Worm (Caenorhabditis elegans) whole organism, L1 larva: ENCODE data around the gene Y53G8AR.9.

ENCODE experiments used
- C16A3.4 ChIP-seq: fragments of 150-350 bp; optimal IDR thresholded peaks from 2 replicates; lab custom pipeline; 2014; ENCODE audit warnings: missing biosample characterization, missing genetic modification characterization
- C34B4.2 ChIP-seq: sonication (generic microtip); optimal IDR thresholded peaks from 2 replicates; lab custom pipeline; 2017; ENCODE audit warnings: mild to moderate bottlenecking, missing genetic modification characterization, missing compliant biosample characterization
- F16B12.6 ChIP-seq: fragments of 150-350 bp; optimal IDR thresholded peaks from 2 replicates; lab custom pipeline; 2014; ENCODE audit warnings: missing biosample characterization, missing genetic modification characterization
- Y116A8C.19 ChIP-seq: sonication (generic microtip); optimal IDR thresholded peaks from 2 replicates; lab custom pipeline; 2016; ENCODE audit warnings: missing compliant biosample characterization, missing genetic modification characterization, borderline replicate concordance
- aha-1 ChIP-seq: fragments of 150-350 bp; optimal IDR thresholded peaks from 2 replicates; lab custom pipeline; 2014; ENCODE audit warnings: missing biosample characterization, missing genetic modification characterization
- alr-1 ChIP-seq: fragments of 200-800 bp; sonication (Bioruptor generic); optimal IDR thresholded peaks from 2 replicates; lab custom pipeline; 2018; ENCODE audit warnings: borderline replicate concordance, mild to moderate bottlenecking, missing genetic modification characterization, missing compliant biosample characterization
- aly-2 ChIP-seq: fragments of 150-350 bp; optimal IDR thresholded peaks from 2 replicates; lab custom pipeline; 2014; ENCODE audit warnings: missing biosample characterization, missing genetic modification characterization
- ama-1 ChIP-seq: fragments of 150-350 bp; optimal IDR thresholded peaks from 2 replicates; lab custom pipeline; 2014
- ceh-63 ChIP-seq: fragments of 200-800 bp; sonication (Bioruptor generic); optimal IDR thresholded peaks from 2 replicates; lab custom pipeline; 2018; ENCODE audit warnings: mild to moderate bottlenecking, missing genetic modification characterization, missing compliant biosample characterization
- ceh-82 ChIP-seq, 3 experiments: fragments of 150-350 bp in 1 of 3; sonication (generic microtip) in 2 of 3; optimal IDR thresholded peaks; 2 replicates each; lab custom pipeline; 2014 to 2017; ENCODE audit warnings: missing biosample characterization in 3 of 3, missing genetic modification characterization in 3 of 3
- ceh-90 ChIP-seq: sonication (generic microtip); optimal IDR thresholded peaks from 2 replicates; lab custom pipeline; 2016; ENCODE audit warnings: missing genetic modification characterization, missing compliant biosample characterization
- ces-1 ChIP-seq: fragments of 150-350 bp; optimal IDR thresholded peaks from 2 replicates; lab custom pipeline; 2014; ENCODE audit warnings: missing biosample characterization, missing genetic modification reagents, missing genetic modification characterization
- dsc-1 ChIP-seq: sonication (generic microtip); optimal IDR thresholded peaks from 2 replicates; lab custom pipeline; 2016; ENCODE audit warnings: mild to moderate bottlenecking, missing genetic modification characterization, missing compliant biosample characterization
- efl-3 ChIP-seq: fragments of 200-800 bp; sonication (Bioruptor generic); optimal IDR thresholded peaks from 2 replicates; lab custom pipeline; 2018; ENCODE audit warnings: mild to moderate bottlenecking, missing genetic modification characterization, missing compliant biosample characterization
- egl-27 ChIP-seq, 2 experiments: fragments of 150-350 bp in 1 of 2; sonication (generic microtip); optimal IDR thresholded peaks; 3 replicates each; lab custom pipeline; 2017 to 2018; ENCODE audit warnings: missing biosample characterization in 2 of 2, missing genetic modification characterization in 2 of 2, missing genetic modification reagents in 2 of 2
- fkh-4 ChIP-seq: sonication (generic microtip); optimal IDR thresholded peaks from 2 replicates; lab custom pipeline; 2016; ENCODE audit warnings: missing compliant biosample characterization, missing genetic modification characterization, borderline replicate concordance
- fos-1 ChIP-seq: fragments of 150-350 bp; optimal IDR thresholded peaks from 2 replicates; lab custom pipeline; 2014; ENCODE audit warnings: missing biosample characterization, missing genetic modification characterization
- grh-1 ChIP-seq: fragments of 200-800 bp; sonication (Bioruptor generic); IDR thresholded peaks from 2 replicates; pipeline ENCODE4 v1.3.6; 2022; ENCODE audit warnings: missing genetic modification reagents, missing genetic modification characterization, missing compliant biosample characterization
- hlh-17 ChIP-seq: fragments of 200-800 bp; sonication (Bioruptor generic); optimal IDR thresholded peaks from 2 replicates; lab custom pipeline; 2018; ENCODE audit warnings: missing genetic modification characterization, mild to moderate bottlenecking, missing compliant biosample characterization, moderate library complexity, borderline replicate concordance
- irx-1 ChIP-seq: sonication (generic microtip); optimal IDR thresholded peaks from 2 replicates; lab custom pipeline; 2016; ENCODE audit warnings: missing genetic modification characterization, missing compliant biosample characterization
- jun-1 ChIP-seq: fragments of 150-350 bp; optimal IDR thresholded peaks from 2 replicates; lab custom pipeline; 2014; ENCODE audit warnings: missing biosample characterization, missing genetic modification reagents, missing genetic modification characterization
- lin-14 ChIP-seq: fragments of 200-800 bp; sonication (Bioruptor generic); optimal IDR thresholded peaks from 2 replicates; lab custom pipeline; 2018; ENCODE audit warnings: mild to moderate bottlenecking, missing genetic modification characterization, moderate library complexity, missing compliant biosample characterization
- lin-35 ChIP-seq, 2 experiments: fragments of 150-350 bp; optimal IDR thresholded peaks; 2 replicates each; lab custom pipeline; 2014; ENCODE audit warnings: missing biosample characterization in 2 of 2, missing genetic modification characterization in 2 of 2, missing genetic modification reagents in 2 of 2
- lin-39 ChIP-seq: fragments of 150-350 bp; optimal IDR thresholded peaks from 2 replicates; lab custom pipeline; 2014; ENCODE audit warnings: missing biosample characterization, missing genetic modification reagents, missing genetic modification characterization
- mab-9 ChIP-seq: fragments of 200-800 bp; sonication (Bioruptor generic); IDR thresholded peaks from 2 replicates; pipeline ENCODE4 v1.3.6; 2022; ENCODE audit warnings: missing genetic modification reagents, missing genetic modification characterization, missing compliant biosample characterization
- mef-2 ChIP-seq: fragments of 150-350 bp; optimal IDR thresholded peaks from 2 replicates; lab custom pipeline; 2014; ENCODE audit warnings: missing biosample characterization, missing genetic modification characterization
- nhr-11 ChIP-seq: fragments of 150-350 bp; optimal IDR thresholded peaks from 2 replicates; lab custom pipeline; 2014; ENCODE audit warnings: missing biosample characterization, missing genetic modification characterization
- nhr-12 ChIP-seq: sonication (generic microtip); optimal IDR thresholded peaks from 2 replicates; lab custom pipeline; 2017; ENCODE audit warnings: missing biosample characterization, missing genetic modification characterization
- nhr-237 ChIP-seq: fragments of 150-350 bp; optimal IDR thresholded peaks from 2 replicates; lab custom pipeline; 2014; ENCODE audit warnings: missing biosample characterization, missing genetic modification characterization
- nhr-47 ChIP-seq: sonication (generic microtip); optimal IDR thresholded peaks from 2 replicates; lab custom pipeline; 2016; ENCODE audit warnings: mild to moderate bottlenecking, missing genetic modification characterization, moderate library complexity, missing compliant biosample characterization
- nhr-71 ChIP-seq: sonication (generic microtip); optimal IDR thresholded peaks from 2 replicates; lab custom pipeline; 2016; ENCODE audit warnings: mild to moderate bottlenecking, missing genetic modification characterization, moderate library complexity, missing compliant biosample characterization
- nhr-76 ChIP-seq: sonication (generic microtip); optimal IDR thresholded peaks from 2 replicates; lab custom pipeline; 2017; ENCODE audit warnings: missing biosample characterization, missing genetic modification characterization
- nhr-85 ChIP-seq: sonication (generic microtip); peaks from one replicate; lab custom pipeline; 2016; ENCODE audit warnings: missing genetic modification characterization, inconsistent platforms, missing compliant biosample characterization
- nhr-90 ChIP-seq: sonication (generic microtip); optimal IDR thresholded peaks from 2 replicates; lab custom pipeline; 2016; ENCODE audit warnings: mild to moderate bottlenecking, missing genetic modification characterization, missing compliant biosample characterization; ENCODE audit not compliant: poor library complexity
- pqm-1 ChIP-seq: sonication (generic microtip); optimal IDR thresholded peaks from 3 replicates; lab custom pipeline; 2017; ENCODE audit warnings: missing biosample characterization, missing genetic modification characterization
- rnt-1 ChIP-seq: sonication (generic microtip); optimal IDR thresholded peaks from 2 replicates; lab custom pipeline; 2016; ENCODE audit warnings: mild to moderate bottlenecking, missing genetic modification characterization, moderate library complexity, missing compliant biosample characterization
- skn-1 ChIP-seq: fragments of 150-350 bp; optimal IDR thresholded peaks from 2 replicates; lab custom pipeline; 2014; ENCODE audit warnings: missing biosample characterization, missing genetic modification characterization
- sptf-1 ChIP-seq: fragments of 150-350 bp; optimal IDR thresholded peaks from 2 replicates; lab custom pipeline; 2014; ENCODE audit warnings: missing biosample characterization, missing genetic modification characterization
- sup-37 ChIP-seq: fragments of 200-800 bp; sonication (Bioruptor generic); optimal IDR thresholded peaks from 2 replicates; lab custom pipeline; 2018; ENCODE audit warnings: mild to moderate bottlenecking, missing genetic modification characterization, missing compliant biosample characterization
- ztf-11 ChIP-seq, 2 experiments: sonication (generic microtip); optimal IDR thresholded peaks; 2 replicates each; lab custom pipeline; 2016 to 2017; ENCODE audit warnings: missing genetic modification characterization in 2 of 2, missing biosample characterization in 1 of 2, missing compliant biosample characterization in 1 of 2

Y53G8AR.9 gene

DNA sequence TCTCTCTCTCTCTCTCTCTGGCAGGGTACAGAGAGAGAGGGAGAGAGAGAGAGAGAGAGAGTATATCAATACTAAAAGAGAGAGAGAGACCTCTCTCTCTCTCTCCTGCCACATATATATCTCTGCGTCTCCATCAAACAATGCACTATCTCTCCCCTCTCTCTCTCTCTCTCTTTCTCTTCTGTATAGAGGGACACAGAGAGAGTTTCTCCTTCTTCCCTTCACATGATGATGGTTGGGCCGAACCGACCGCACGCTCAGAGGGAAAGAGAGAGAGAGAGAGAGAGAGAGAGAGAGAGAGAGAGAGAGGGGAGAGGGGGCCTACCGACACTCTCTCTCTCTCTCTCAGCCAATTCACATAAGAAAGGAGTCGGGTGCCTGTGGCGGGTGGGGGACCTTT, 49.4 kb downstream of the Y53G8AR.9 start (continued):
- TF ChIP-seq mef-2 (tag; lab: Kevin White, UChicago) (no peak), ztf-11 (tag; optimal IDR thresholded peaks at IDR 0.05; lab: Kevin White, UChicago) (peak in 1 of 2 experiments; percentile 74), grh-1 (GFP tag; lab: Robert Waterston, UW) (no peak), ama-1 (lab: Kevin White, UChicago) (no peak), ceh-82 (tag; optimal IDR thresholded peaks at IDR 0.05; lab: Kevin White, UChicago) (peak in 1 of 3 experiments; percentile 3), pqm-1 (tag; lab: Kevin White, UChicago) (no peak), sptf-1 (tag; lab: Kevin White, UChicago) (no peak), rnt-1 (tag; lab: Kevin White, UChicago) (peak; percentile 46), jun-1 (no peak), hlh-17 (GFP tag; lab: Kevin White, UChicago) (no peak), nhr-12 (tag; lab: Kevin White, UChicago) (no peak), alr-1 (tag; lab: Kevin White, UChicago) (no peak), aha-1 (tag; lab: Kevin White, UChicago) (no peak), aly-2 (tag; lab: Kevin White, UChicago) (no peak), ceh-90 (no peak), lin-39 (peak; percentile 12), nhr-237 (tag; lab: Kevin White, UChicago) (no peak), dsc-1 (tag; lab: Kevin White, UChicago) (peak; percentile 45), nhr-47 (tag; lab: Kevin White, UChicago) (peak; percentile 80), lin-14 (GFP tag; lab: Kevin White, UChicago) (peak; percentile 82), fkh-4 (tag; lab: Kevin White, UChicago) (no peak), nhr-85 (tag; lab: Kevin White, UChicago) (peak; percentile 98), efl-3 (no peak), Y116A8C.19 (tag; lab: Kevin White, UChicago) (no peak), nhr-11 (tag; lab: Kevin White, UChicago) (peak; percentile 47), sup-37 (GFP tag; lab: Kevin White, UChicago) (peak; percentile 58), skn-1 (tag; lab: Kevin White, UChicago) (no peak), C16A3.4 (tag; lab: Kevin White, UChicago) (peak; percentile 24), nhr-90 (peak; percentile 84), irx-1 (tag; lab: Kevin White, UChicago) (peak; percentile 36), mab-9 (no peak), nhr-71 (tag; lab: Kevin White, UChicago) (peak; percentile 90), nhr-76 (tag; lab: Kevin White, UChicago) (no peak), C34B4.2 (tag; lab: Kevin White, UChicago) (no peak), lin-35 (GFP tag; optimal IDR thresholded peaks at IDR 0.05; lab: Kevin White, UChicago) (peak; percentile 54 to 70), fos-1 (tag; lab: Kevin White, UChicago) (no peak), ceh-63 (GFP tag; lab: Kevin White, UChicago) (no peak), F16B12.6 (tag; lab: Kevin White, UChicago) (no peak), ces-1 (no peak), egl-27 (tag; optimal IDR thresholded peaks at IDR 0.05; lab: Kevin White, UChicago) (peak in 1 of 2 experiments; percentile 9)
